Worm (Caenorhabditis elegans): ENCODE results near the gene sur-7.

Gene sur-7

DNA sequence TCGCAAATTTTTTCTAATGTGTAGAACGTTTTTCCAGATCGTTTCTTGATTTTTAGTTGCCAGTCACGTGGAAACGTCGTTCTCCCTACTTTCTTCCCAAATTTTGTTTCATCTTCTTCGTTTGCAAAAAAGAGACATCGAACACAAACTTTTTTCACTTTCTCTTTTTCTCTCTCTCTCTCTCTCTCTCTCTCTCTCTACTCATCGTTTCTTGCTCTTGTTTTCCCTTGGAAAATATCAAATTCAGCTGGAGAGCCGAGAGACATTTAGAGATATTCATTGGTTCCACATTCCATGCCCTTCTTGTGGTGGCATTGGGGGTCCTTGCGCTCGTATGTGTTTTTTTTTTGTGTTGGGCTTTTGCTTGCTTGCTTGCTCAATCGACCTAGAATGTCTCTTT is 37.2 kb upstream of the sur-7 start:
- no peak for TF ChIP-seq Y67H2A.10 (GFP tag; conservative IDR thresholded peaks at IDR 0.05)
- TF ChIP-seq zfh-2 (GFP tag; conservative IDR thresholded peaks at IDR 0.05), result peak; percentile 32; the same call in 1 of the 2 replicates
- peak; percentile 4 for TF ChIP-seq lin-40 (tag; optimal IDR thresholded peaks at IDR 0.05)
- TF ChIP-seq xnd-1 (tag; optimal IDR thresholded peaks at IDR 0.05), result no peak
- no peak for TF ChIP-seq bed-2 (GFP tag; IDR thresholded peaks at IDR 0.05)
- TF ChIP-seq cebp-1 (GFP tag; IDR thresholded peaks at IDR 0.05), result no peak
- peak; percentile 14 for TF ChIP-seq cebp-1 (tag; optimal IDR thresholded peaks at IDR 0.05)

DNA sequence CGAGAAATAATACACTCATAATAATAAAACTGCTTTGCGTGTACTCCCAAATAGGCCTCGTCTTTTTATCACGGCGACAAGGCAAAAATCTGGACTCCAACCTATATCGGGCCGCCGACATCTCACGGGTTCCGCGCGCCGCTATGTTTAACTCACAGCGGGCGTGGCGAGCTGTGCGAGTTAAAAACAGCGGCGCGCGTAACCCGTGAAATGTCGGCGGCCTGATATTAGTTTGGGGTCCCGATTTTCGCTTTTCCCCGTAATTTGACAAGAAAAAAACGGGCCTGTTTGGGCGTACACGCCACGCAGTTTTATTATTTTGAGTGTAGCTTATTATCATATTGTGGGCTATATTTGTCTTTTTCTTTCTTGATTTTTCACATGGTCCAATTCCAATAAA is 34.5 kb upstream of the sur-7 start:
- TF ChIP-seq hmg-1.2 (GFP tag; IDR thresholded peaks at IDR 0.05) (peak; percentile 51; the same call in 1 of the 2 replicates), hmg-20 (GFP tag; IDR thresholded peaks at IDR 0.05) (no peak), ZK185.1 (tag; optimal IDR thresholded peaks at IDR 0.05; ENCODE audit: poor library complexity, severe bottlenecking) (no peak), efl-1 (GFP tag; optimal IDR thresholded peaks at IDR 0.05) (no peak), pha-4 (tag; optimal IDR thresholded peaks at IDR 0.05) (no peak), snpc-4 (GFP tag; optimal IDR thresholded peaks at IDR 0.05) (peak; percentile 37), snpc-4 (tag; optimal IDR thresholded peaks at IDR 0.05) (peak; percentile 18 to 93 (median 82)), hlh-12 (tag; optimal IDR thresholded peaks at IDR 0.05) (no peak), nfyb-1 (GFP tag; IDR thresholded peaks at IDR 0.05) (no peak)

DNA sequence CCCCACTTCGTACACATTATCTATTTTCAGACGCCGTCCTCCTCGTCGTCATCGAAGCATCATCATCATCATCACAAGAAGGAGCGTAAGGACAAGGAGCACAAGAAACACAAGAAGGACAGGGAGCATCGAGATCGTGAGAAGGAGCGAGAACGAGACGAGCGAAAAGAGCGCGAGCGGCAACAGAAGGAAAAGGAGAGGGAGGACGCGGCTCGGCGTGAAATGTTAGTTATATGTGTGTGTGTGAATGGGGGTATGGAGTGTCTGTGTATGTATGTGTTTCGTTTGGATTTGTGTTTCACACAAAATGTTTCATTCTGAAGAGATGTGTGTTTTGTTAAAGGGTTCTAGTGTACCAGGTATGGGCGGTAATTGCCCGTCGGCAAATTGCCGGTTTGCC is 34.1 kb upstream of the sur-7 start:
- TF ChIP-seq zfh-2 (GFP tag; conservative IDR thresholded peaks at IDR 0.05), result peak; percentile 32; the same call in 1 of the 2 replicates
- no peak for TF ChIP-seq ztf-26 (tag; optimal IDR thresholded peaks at IDR 0.05)
- TF ChIP-seq nhr-80 (tag; optimal IDR thresholded peaks at IDR 0.05), result peak; percentile 9
- TF ChIP-seq ceh-27 (GFP tag; optimal IDR thresholded peaks at IDR 0.05), result peak; percentile 2
- no peak for TF ChIP-seq madf-6 (GFP tag; IDR thresholded peaks at IDR 0.05)

DNA sequence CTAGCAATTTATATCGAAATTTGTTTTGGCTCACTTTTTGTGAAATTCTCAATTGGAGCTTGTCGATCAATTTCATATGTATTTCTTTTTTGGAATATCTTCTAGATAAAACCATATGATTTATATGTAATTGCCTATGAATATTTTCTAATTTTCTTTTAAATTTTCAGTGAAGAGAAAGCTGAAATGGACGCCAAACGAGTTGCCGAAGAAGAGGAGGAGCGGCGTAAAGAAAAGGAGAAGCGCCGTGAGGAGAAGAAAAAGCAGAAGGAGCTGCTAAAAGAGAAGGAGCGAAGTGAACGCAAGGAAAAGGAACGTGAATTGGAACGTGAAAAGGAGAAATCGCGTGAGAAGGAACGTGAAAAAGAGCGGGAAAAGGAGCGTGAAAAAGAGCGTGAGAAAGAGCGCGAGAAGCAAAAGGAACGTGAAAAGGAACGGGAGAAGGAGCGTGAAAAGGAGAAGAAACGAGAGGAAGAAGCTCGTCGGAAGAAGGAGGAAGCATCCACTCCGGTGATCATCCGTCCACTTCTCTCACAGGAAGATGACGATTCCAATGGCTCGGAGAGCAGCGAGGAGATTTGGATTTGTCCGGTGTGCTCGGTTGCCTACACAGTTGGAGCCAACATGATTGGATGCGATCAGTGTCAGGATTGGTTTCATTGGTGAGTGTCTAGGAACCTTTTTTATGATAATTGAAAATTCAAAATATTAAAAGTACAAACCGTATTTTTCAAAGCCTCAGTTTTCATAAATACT is 32.3 kb upstream of the sur-7 start:
- TF ChIP-seq snpc-1.1 (tag; optimal IDR thresholded peaks at IDR 0.05; ENCODE audit: insufficient read depth), result no peak
- no peak for TF ChIP-seq unc-62 (GFP tag; optimal IDR thresholded peaks at IDR 0.05)
- TF ChIP-seq hlh-12 (tag; optimal IDR thresholded peaks at IDR 0.05), result no peak
- TF ChIP-seq gei-17 (GFP tag; optimal IDR thresholded peaks at IDR 0.05), result no peak
- no peak; the same call in 1 of the 2 replicates for TF ChIP-seq zfh-2 (GFP tag; conservative IDR thresholded peaks at IDR 0.05)
- TF ChIP-seq chd-7 (tag; optimal IDR thresholded peaks at IDR 0.05), result no peak
- TF ChIP-seq let-526 (GFP tag; IDR thresholded peaks at IDR 0.05), result no peak
- TF ChIP-seq repo-1 (tag; optimal IDR thresholded peaks at IDR 0.05), result no peak
- no peak for TF ChIP-seq snpc-3.4 (tag; optimal IDR thresholded peaks at IDR 0.05)
- no peak for TF ChIP-seq Y79H2A.3 (GFP tag; conservative IDR thresholded peaks at IDR 0.05)
- no peak for TF ChIP-seq ets-4 (GFP tag; optimal IDR thresholded peaks at IDR 0.05)
- TF ChIP-seq hmg-1.2 (GFP tag; IDR thresholded peaks at IDR 0.05), result no peak
- no peak for TF ChIP-seq T07F8.4 (tag; optimal IDR thresholded peaks at IDR 0.05)
- no peak for TF ChIP-seq ama-1 (optimal IDR thresholded peaks at IDR 0.05)
- no peak for TF ChIP-seq ama-1 (GFP tag; optimal IDR thresholded peaks at IDR 0.05)

DNA sequence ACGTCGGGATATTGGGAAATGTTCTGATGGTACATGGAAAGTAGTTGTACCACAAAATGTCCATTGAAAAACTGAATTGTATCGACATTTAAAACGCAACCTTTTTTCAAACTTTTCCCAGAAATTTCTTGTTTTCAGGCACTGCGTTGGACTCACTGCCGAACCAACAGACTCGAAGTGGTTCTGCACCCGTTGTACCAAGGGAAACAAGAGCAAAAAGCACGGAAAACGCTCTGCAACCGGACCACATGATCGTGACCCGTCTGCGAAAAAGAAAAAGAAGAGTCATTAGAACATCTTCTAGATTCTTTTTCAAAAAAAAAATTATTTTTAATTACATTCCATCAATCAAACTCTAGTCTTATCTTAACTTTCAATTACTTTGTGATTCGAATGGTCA is 31.1 kb upstream of the sur-7 start:
- TF ChIP-seq F10E7.11 (tag; optimal IDR thresholded peaks at IDR 0.05) (no peak), pbrm-1 (GFP tag; IDR thresholded peaks at IDR 0.05) (no peak), ztf-22 (GFP tag; optimal IDR thresholded peaks at IDR 0.05) (no peak), tbp1 (GFP tag; optimal IDR thresholded peaks at IDR 0.05) (no peak), C06A6.2 (GFP tag; conservative IDR thresholded peaks at IDR 0.05) (no peak), attf-3 (GFP tag; conservative IDR thresholded peaks at IDR 0.05) (no peak)
